Worm (Caenorhabditis elegans) whole organism, L4 larva: ENCODE results near the gene mxl-3.

Source experiments
- F10B5.3 ChIP-seq: sonication (generic microtip); optimal IDR thresholded peaks from 2 replicates; lab custom pipeline; 2016; ENCODE audit warnings: mild to moderate bottlenecking, missing genetic modification characterization, missing compliant biosample characterization
- aly-2 ChIP-seq: sonication (generic microtip); optimal IDR thresholded peaks from 2 replicates; lab custom pipeline; 2018; ENCODE audit warnings: missing biosample characterization, missing genetic modification characterization
- ama-1 ChIP-seq: fragments of 150-350 bp; optimal IDR thresholded peaks from 2 replicates; lab custom pipeline; 2014; ENCODE audit warnings: inconsistent platforms, mixed read lengths
- ceh-20 ChIP-seq: fragments of 200-800 bp; sonication (Bioruptor generic); IDR thresholded peaks from 2 replicates; pipeline ENCODE4 v1.3.6; 2022; ENCODE audit warnings: missing genetic modification reagents, missing genetic modification characterization, missing compliant biosample characterization
- ceh-82 ChIP-seq: sonication (generic microtip); optimal IDR thresholded peaks from 2 replicates; lab custom pipeline; 2017; ENCODE audit warnings: missing biosample characterization, missing genetic modification characterization
- dve-1 ChIP-seq: sonication (generic microtip); optimal IDR thresholded peaks from 2 replicates; lab custom pipeline; 2017; ENCODE audit warnings: antibody characterized with exemption, mild to moderate bottlenecking, missing genetic modification characterization, missing compliant biosample characterization; ENCODE audit not compliant: insufficient read depth
- fkh-10 ChIP-seq: fragments of 150-350 bp; optimal IDR thresholded peaks from 2 replicates; lab custom pipeline; 2014; ENCODE audit warnings: missing biosample characterization, missing genetic modification reagents, missing genetic modification characterization
- lin-1 ChIP-seq: fragments of 200-800 bp; sonication (Bioruptor generic); IDR thresholded peaks from 2 replicates; pipeline ENCODE4 v1.3.6; 2022; ENCODE audit warnings: missing genetic modification reagents, missing genetic modification characterization, missing compliant biosample characterization
- lin-15B ChIP-seq: fragments of 150-350 bp; sonication (generic microtip); optimal IDR thresholded peaks from 3 replicates; lab custom pipeline; 2014; ENCODE audit warnings: missing biosample characterization, missing genetic modification characterization
- lsy-2 ChIP-seq, 2 experiments: fragments of 150-350 bp in 1 of 2; sonication (generic microtip) in 1 of 2; optimal IDR thresholded peaks; 2 replicates each; lab custom pipeline; 2014 to 2017; ENCODE audit warnings: missing biosample characterization in 2 of 2, missing genetic modification characterization in 2 of 2
- nhr-41 ChIP-seq: fragments of 200-800 bp; sonication (Bioruptor generic); IDR thresholded peaks from 2 replicates; pipeline ENCODE4 v1.3.6; 2022; ENCODE audit warnings: missing genetic modification reagents, missing genetic modification characterization, missing compliant biosample characterization
- nhr-6 ChIP-seq: fragments of 150-350 bp; optimal IDR thresholded peaks from 2 replicates; lab custom pipeline; 2014; ENCODE audit warnings: missing biosample characterization, missing genetic modification characterization
- skn-1 ChIP-seq: fragments of 150-350 bp; optimal IDR thresholded peaks from 2 replicates; lab custom pipeline; 2014; ENCODE audit warnings: missing biosample characterization, missing genetic modification characterization
- snpc-4 ChIP-seq: fragments of 150-350 bp; optimal IDR thresholded peaks from 2 replicates; lab custom pipeline; 2014; ENCODE audit warnings: missing biosample characterization, missing genetic modification characterization

ce11 chrX:13359800-13360199, 9.2 kb upstream of the mxl-3 start:
- TF ChIP-seq ceh-82 = no peak
- no peak for TF ChIP-seq nhr-41
- TF ChIP-seq dve-1 (tag; lab: Kevin White, UChicago) = peak; percentile 67
- TF ChIP-seq lin-15B (tag; lab: Kevin White, UChicago) = no peak
- no peak for TF ChIP-seq skn-1 (tag; lab: Kevin White, UChicago)
- no peak for TF ChIP-seq fkh-10 (GFP tag; lab: Kevin White, UChicago)
- no peak for TF ChIP-seq ceh-20 (GFP tag; lab: Robert Waterston, UW)
- TF ChIP-seq snpc-4 (tag; lab: Kevin White, UChicago) = no peak
- no peak for TF ChIP-seq nhr-6 (tag; lab: Kevin White, UChicago)
- no peak for TF ChIP-seq lin-1
- no peak for TF ChIP-seq ama-1 (lab: Kevin White, UChicago)
- TF ChIP-seq F10B5.3 (tag; lab: Kevin White, UChicago) = no peak
- TF ChIP-seq aly-2 (tag; lab: Kevin White, UChicago) = no peak
- peak in 1 of 2 experiments; percentile 27 for TF ChIP-seq lsy-2 (tag; optimal IDR thresholded peaks at IDR 0.05; lab: Kevin White, UChicago)
